Worm (Caenorhabditis elegans) whole organism, young adult: ENCODE measurements around the gene sinh-1.
A peak's percentile ranks its signal among the peaks of the same experiment; 100 is the strongest.

ENCODE experiments used
- B0019.2 ChIP-seq: fragments of 200-800 bp; sonication (Bioruptor generic); conservative IDR thresholded peaks from 2 replicates; pipeline ENCODE4 v1.3.6; 2022; ENCODE audit warnings: missing genetic modification reagents, missing genetic modification characterization, missing compliant biosample characterization
- B0336.3 ChIP-seq: fragments of 200-800 bp; sonication (Bioruptor generic); IDR thresholded peaks from 2 replicates; pipeline ENCODE4 v1.3.6; 2022; ENCODE audit warnings: missing genetic modification characterization, missing compliant biosample characterization
- C17E4.6 ChIP-seq: fragments of 200-800 bp; sonication (Bioruptor generic); IDR thresholded peaks from 2 replicates; pipeline ENCODE4 v1.3.6; 2022; ENCODE audit warnings: missing genetic modification reagents, missing genetic modification characterization, missing compliant biosample characterization
- F22D6.2 ChIP-seq: sonication (generic microtip); optimal IDR thresholded peaks from 2 replicates; lab custom pipeline; 2016; ENCODE audit warnings: mild to moderate bottlenecking, missing genetic modification characterization, missing compliant biosample characterization
- F23B12.7 ChIP-seq: sonication (generic microtip); optimal IDR thresholded peaks from 2 replicates; lab custom pipeline; 2017; ENCODE audit warnings: missing genetic modification characterization, mild to moderate bottlenecking, missing compliant biosample characterization, antibody characterized with exemption, moderate library complexity; ENCODE audit not compliant: insufficient read depth
- F33H1.4 ChIP-seq: fragments of 200-800 bp; sonication (Bioruptor generic); IDR thresholded peaks from 2 replicates; pipeline ENCODE4 v1.3.6; 2022; ENCODE audit warnings: missing genetic modification reagents, missing genetic modification characterization, missing compliant biosample characterization
- F37B4.10 ChIP-seq: fragments of 200-800 bp; sonication (Bioruptor generic); IDR thresholded peaks from 2 replicates; pipeline ENCODE4 v1.3.6; 2022; ENCODE audit warnings: missing genetic modification characterization, missing compliant biosample characterization
- F52B5.7 ChIP-seq: sonication (generic microtip); optimal IDR thresholded peaks from 2 replicates; lab custom pipeline; 2016; ENCODE audit warnings: mild to moderate bottlenecking, missing genetic modification characterization, missing compliant biosample characterization
- F55B11.4 ChIP-seq: sonication (generic microtip); optimal IDR thresholded peaks from 2 replicates; lab custom pipeline; 2016; ENCODE audit warnings: missing compliant biosample characterization, missing genetic modification characterization, borderline replicate concordance; ENCODE audit not compliant: insufficient read depth
- T26A5.8 ChIP-seq: sonication (generic microtip); optimal IDR thresholded peaks from 2 replicates; lab custom pipeline; 2016; ENCODE audit warnings: missing genetic modification characterization, missing compliant biosample characterization
- Y53F4B.3 ChIP-seq: fragments of 200-800 bp; sonication (Bioruptor generic); IDR thresholded peaks from 2 replicates; pipeline ENCODE4 v1.3.6; 2022; ENCODE audit warnings: missing genetic modification reagents, missing genetic modification characterization, missing compliant biosample characterization
- Y67H2A.10 ChIP-seq: fragments of 200-800 bp; sonication (Bioruptor generic); conservative IDR thresholded peaks from 2 replicates; pipeline ENCODE4 v1.3.6; 2022; ENCODE audit warnings: missing genetic modification reagents, missing genetic modification characterization, missing compliant biosample characterization
- Y79H2A.3 ChIP-seq: fragments of 200-800 bp; sonication (Bioruptor generic); conservative IDR thresholded peaks from 2 replicates; pipeline ENCODE4 v1.3.6; 2022; ENCODE audit warnings: missing genetic modification reagents, missing genetic modification characterization, missing compliant biosample characterization
- Y95B8A.8 ChIP-seq: fragments of 200-800 bp; sonication (Bioruptor generic); IDR thresholded peaks from 2 replicates; pipeline ENCODE4 v1.3.6; 2022; ENCODE audit warnings: missing genetic modification reagents, missing genetic modification characterization, missing compliant biosample characterization
- ZK185.1 ChIP-seq: sonication (generic microtip); optimal IDR thresholded peaks from 2 replicates; lab custom pipeline; 2016; ENCODE audit warnings: mild to moderate bottlenecking, missing genetic modification characterization, missing compliant biosample characterization; ENCODE audit not compliant: poor library complexity, severe bottlenecking
- akir-1 ChIP-seq: fragments of 200-800 bp; sonication (Bioruptor generic); optimal IDR thresholded peaks from 2 replicates; lab custom pipeline; 2018; ENCODE audit warnings: mild to moderate bottlenecking, missing genetic modification characterization, moderate library complexity, missing compliant biosample characterization
- atf-7 ChIP-seq: sonication (generic microtip); optimal IDR thresholded peaks from 2 replicates; lab custom pipeline; 2017; ENCODE audit warnings: mild to moderate bottlenecking, missing genetic modification characterization, missing compliant biosample characterization
- ceh-40 ChIP-seq: fragments of 200-800 bp; sonication (Bioruptor generic); IDR thresholded peaks from 2 replicates; pipeline ENCODE4 v1.3.6; 2022; ENCODE audit warnings: missing genetic modification characterization, missing compliant biosample characterization
- ceh-79 ChIP-seq: sonication (generic microtip); optimal IDR thresholded peaks from 2 replicates; lab custom pipeline; 2017; ENCODE audit warnings: mild to moderate bottlenecking, missing genetic modification characterization, missing compliant biosample characterization
- ceh-91 ChIP-seq: fragments of 200-800 bp; sonication (Bioruptor generic); IDR thresholded peaks from 2 replicates; pipeline ENCODE4 v1.3.6; 2022; ENCODE audit warnings: missing genetic modification reagents, missing genetic modification characterization, missing compliant biosample characterization
- die-1 ChIP-seq: sonication (generic microtip); optimal IDR thresholded peaks from 2 replicates; lab custom pipeline; 2016; ENCODE audit warnings: missing genotype, mild to moderate bottlenecking, missing genetic modification characterization, missing compliant biosample characterization
- dpl-1 ChIP-seq: fragments of 150-350 bp; optimal IDR thresholded peaks from 2 replicates; lab custom pipeline; 2014; ENCODE audit warnings: missing biosample characterization, missing genetic modification reagents, missing genetic modification characterization
- efl-1 ChIP-seq: fragments of 150-350 bp; optimal IDR thresholded peaks from 2 replicates; lab custom pipeline; 2014; ENCODE audit warnings: missing biosample characterization, missing genetic modification reagents, missing genetic modification characterization
- egl-44 ChIP-seq: fragments of 200-800 bp; sonication (Bioruptor generic); IDR thresholded peaks from 2 replicates; pipeline ENCODE4 v1.3.6; 2022; ENCODE audit warnings: missing genetic modification reagents, missing genetic modification characterization, missing compliant biosample characterization
- lag-1 ChIP-seq: fragments of 200-800 bp; sonication (Bioruptor generic); IDR thresholded peaks from 2 replicates; pipeline ENCODE4 v1.3.6; 2022; ENCODE audit warnings: missing genetic modification reagents, missing genetic modification characterization, missing compliant biosample characterization
- lin-40 ChIP-seq: sonication (generic microtip); optimal IDR thresholded peaks from 2 replicates; lab custom pipeline; 2016; ENCODE audit warnings: missing genetic modification characterization, mild to moderate bottlenecking, missing compliant biosample characterization, missing genotype, missing genetic modification reagents
- lir-1 ChIP-seq: fragments of 200-800 bp; sonication (Bioruptor generic); conservative IDR thresholded peaks from 2 replicates; pipeline ENCODE4 v1.3.6; 2022; ENCODE audit warnings: missing genetic modification reagents, missing genetic modification characterization, missing compliant biosample characterization
- madf-10 ChIP-seq: sonication (generic microtip); optimal IDR thresholded peaks from 2 replicates; lab custom pipeline; 2016; ENCODE audit warnings: mild to moderate bottlenecking, missing genetic modification characterization, missing compliant biosample characterization
- madf-8 ChIP-seq: fragments of 200-800 bp; sonication (Bioruptor generic); conservative IDR thresholded peaks from 2 replicates; pipeline ENCODE4 v1.3.6; 2022; ENCODE audit warnings: missing genetic modification reagents, missing genetic modification characterization, missing compliant biosample characterization
- mes-4 ChIP-seq: sonication (generic microtip); optimal IDR thresholded peaks from 2 replicates; lab custom pipeline; 2016; ENCODE audit warnings: missing genotype, missing genetic modification characterization, missing compliant biosample characterization
- mxl-1 ChIP-seq: sonication (generic microtip); optimal IDR thresholded peaks from 2 replicates; lab custom pipeline; 2016; ENCODE audit warnings: missing genetic modification characterization, missing compliant biosample characterization
- nfya-1 ChIP-seq: sonication (generic microtip); optimal IDR thresholded peaks from 2 replicates; lab custom pipeline; 2017; ENCODE audit warnings: antibody characterized with exemption, missing compliant biosample characterization, missing genetic modification characterization, borderline replicate concordance; ENCODE audit not compliant: insufficient read depth
- nfya-2 ChIP-seq: fragments of 200-800 bp; sonication (Bioruptor generic); IDR thresholded peaks from 2 replicates; pipeline ENCODE4 v1.3.6; 2022; ENCODE audit warnings: missing genetic modification reagents, missing genetic modification characterization, missing compliant biosample characterization
- nhr-27 ChIP-seq: fragments of 200-800 bp; sonication (Bioruptor generic); optimal IDR thresholded peaks from 2 replicates; lab custom pipeline; 2018; ENCODE audit warnings: mild to moderate bottlenecking, missing genetic modification characterization, moderate library complexity, missing compliant biosample characterization
- pha-4 ChIP-seq: fragments of 150-350 bp; sonication (generic microtip); optimal IDR thresholded peaks from 2 replicates; lab custom pipeline; 2014; ENCODE audit warnings: missing biosample characterization, missing genetic modification reagents, missing genetic modification characterization
- rcor-1 ChIP-seq: fragments of 200-800 bp; sonication (Bioruptor generic); IDR thresholded peaks from 2 replicates; pipeline ENCODE4 v1.3.6; 2022; ENCODE audit warnings: missing genetic modification reagents, missing genetic modification characterization, missing compliant biosample characterization
- rec-8 ChIP-seq, 2 experiments: sonication (generic microtip); optimal IDR thresholded peaks; 2 replicates each; lab custom pipeline; 2016; ENCODE audit warnings: mild to moderate bottlenecking in 2 of 2, missing genetic modification characterization in 2 of 2, missing genetic modification reagents in 2 of 2, missing genotype in 2 of 2, missing biosample characterization in 1 of 2, missing compliant biosample characterization in 1 of 2, moderate library complexity in 1 of 2
- sdz-38 ChIP-seq: sonication (generic microtip); optimal IDR thresholded peaks from 2 replicates; lab custom pipeline; 2016; ENCODE audit warnings: missing genotype, missing genetic modification characterization, missing compliant biosample characterization
- sea-2 ChIP-seq: fragments of 200-800 bp; sonication (Bioruptor generic); IDR thresholded peaks from 2 replicates; pipeline ENCODE4 v1.3.6; 2022; ENCODE audit warnings: missing genetic modification characterization, missing compliant biosample characterization
- snpc-1.1 ChIP-seq: sonication (generic microtip); optimal IDR thresholded peaks from 2 replicates; lab custom pipeline; 2017; ENCODE audit warnings: missing genetic modification characterization, mild to moderate bottlenecking, missing compliant biosample characterization, antibody characterized with exemption, moderate library complexity, missing genotype, missing genetic modification reagents; ENCODE audit not compliant: insufficient read depth
- snpc-1.3 ChIP-seq: sonication (generic microtip); optimal IDR thresholded peaks from 2 replicates; lab custom pipeline; 2017; ENCODE audit warnings: missing genetic modification characterization, mild to moderate bottlenecking, missing compliant biosample characterization, antibody characterized with exemption, moderate library complexity, missing genotype, missing genetic modification reagents; ENCODE audit not compliant: insufficient read depth
- snpc-3.4 ChIP-seq: sonication (generic microtip); optimal IDR thresholded peaks from 2 replicates; lab custom pipeline; 2017; ENCODE audit warnings: missing genetic modification characterization, mild to moderate bottlenecking, missing compliant biosample characterization, antibody characterized with exemption, moderate library complexity, missing genotype, missing genetic modification reagents
- tlf-1 ChIP-seq: fragments of 200-800 bp; sonication (Bioruptor generic); optimal IDR thresholded peaks from 2 replicates; lab custom pipeline; 2018; ENCODE audit warnings: mild to moderate bottlenecking, missing genetic modification characterization, missing compliant biosample characterization
- unc-130 ChIP-seq: sonication (generic microtip); optimal IDR thresholded peaks from 2 replicates; lab custom pipeline; 2016; ENCODE audit warnings: missing genetic modification reagents, missing genetic modification characterization, missing compliant biosample characterization
- unc-62 ChIP-seq: fragments of 150-350 bp; optimal IDR thresholded peaks from 2 replicates; lab custom pipeline; 2014; ENCODE audit warnings: missing biosample characterization, missing genetic modification reagents, missing genetic modification characterization
- ztf-22 ChIP-seq: fragments of 200-800 bp; sonication (Bioruptor generic); optimal IDR thresholded peaks from 2 replicates; lab custom pipeline; 2018; ENCODE audit warnings: mild to moderate bottlenecking, missing genetic modification characterization, moderate library complexity, missing compliant biosample characterization
- ztf-28 ChIP-seq: fragments of 200-800 bp; sonication (Bioruptor generic); IDR thresholded peaks from 2 replicates; pipeline ENCODE4 v1.3.6; 2022; ENCODE audit warnings: missing genetic modification reagents, missing genetic modification characterization, missing compliant biosample characterization
- ztf-3 ChIP-seq: fragments of 200-800 bp; sonication (Bioruptor generic); optimal IDR thresholded peaks from 2 replicates; lab custom pipeline; 2018; ENCODE audit warnings: mild to moderate bottlenecking, missing genetic modification characterization, missing compliant biosample characterization
- ztf-6 ChIP-seq: fragments of 200-800 bp; sonication (Bioruptor generic); IDR thresholded peaks from 2 replicates; pipeline ENCODE4 v1.3.6; 2022; ENCODE audit warnings: missing genetic modification reagents, missing genetic modification characterization, missing compliant biosample characterization

Gene sinh-1

DNA sequence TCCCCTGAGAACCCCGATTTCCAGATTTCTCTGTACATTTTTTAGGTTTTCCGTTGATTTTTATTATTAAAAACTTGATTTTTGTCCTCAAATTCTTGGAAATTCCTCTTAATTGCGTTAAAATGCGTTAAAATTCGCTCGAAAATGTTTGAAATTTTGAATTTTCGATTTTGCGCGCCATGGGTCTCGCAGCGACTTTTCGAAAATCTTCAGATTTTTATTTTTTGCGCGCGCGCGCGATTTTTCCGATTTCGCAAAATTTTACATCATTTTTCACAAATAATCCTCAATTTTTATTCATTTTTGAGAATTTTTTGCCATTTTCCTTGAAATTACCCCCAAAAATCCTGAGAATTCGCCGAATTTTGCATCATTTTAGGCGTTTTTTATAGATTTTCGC, 55.9 kb downstream of the sinh-1 start (continued):
- TF ChIP-seq snpc-1.1 (tag; lab: Kevin White, UChicago) (no peak), ceh-79 (tag; lab: Kevin White, UChicago) (no peak), egl-44 (GFP tag; lab: Robert Waterston, UW) (no peak), F52B5.7 (no peak), Y53F4B.3 (no peak), tlf-1 (GFP tag; lab: Kevin White, UChicago) (peak; percentile 66), akir-1 (no peak), F23B12.7 (no peak), lir-1 (GFP tag; lab: Robert Waterston, UW) (no peak), atf-7 (tag; lab: Kevin White, UChicago) (no peak), ceh-91 (GFP tag; lab: Robert Waterston, UW) (peak; percentile 94), Y79H2A.3 (GFP tag; lab: Robert Waterston, UW) (peak; percentile 71; the same call in 1 of the 2 replicates), ztf-6 (GFP tag; lab: Robert Waterston, UW) (no peak), sea-2 (GFP tag; lab: Robert Waterston, UW) (no peak), sdz-38 (tag; lab: Kevin White, UChicago) (no peak), mes-4 (tag; lab: Kevin White, UChicago) (no peak), ztf-28 (GFP tag; lab: Robert Waterston, UW) (no peak), B0019.2 (GFP tag; lab: Robert Waterston, UW) (peak; percentile 71), snpc-3.4 (peak; percentile 57), unc-130 (peak; percentile 57), rec-8 (tag; optimal IDR thresholded peaks at IDR 0.05; lab: Kevin White, UChicago) (no peak), mxl-1 (tag; lab: Kevin White, UChicago) (no peak), B0336.3 (GFP tag; lab: Robert Waterston, UW) (peak; percentile 72), Y67H2A.10 (no peak), ceh-40 (GFP tag; lab: Robert Waterston, UW) (no peak), F55B11.4 (tag; lab: Kevin White, UChicago) (no peak), Y95B8A.8 (GFP tag; lab: Robert Waterston, UW) (peak; percentile 63; the same call in 1 of the 2 replicates), madf-8 (GFP tag; lab: Robert Waterston, UW) (peak; percentile 94), madf-10 (tag; lab: Kevin White, UChicago) (no peak), efl-1 (peak; percentile 96), ztf-3 (GFP tag; lab: Kevin White, UChicago) (no peak), lin-40 (tag; lab: Kevin White, UChicago) (no peak), ZK185.1 (tag; lab: Kevin White, UChicago) (no peak), pha-4 (tag; lab: Kevin White, UChicago) (no peak), dpl-1 (GFP tag; lab: Kevin White, UChicago) (peak; percentile 81), unc-62 (no peak), lag-1 (GFP tag; lab: Robert Waterston, UW) (no peak), nfya-2 (no peak), F37B4.10 (GFP tag; lab: Robert Waterston, UW) (no peak), die-1 (tag; lab: Kevin White, UChicago) (no peak), ztf-22 (no peak), rcor-1 (GFP tag; lab: Robert Waterston, UW) (0 out of 2 replicates have a peak, but pooled peaks have one; percentile 38), C17E4.6 (no peak), T26A5.8 (tag; lab: Kevin White, UChicago) (no peak), F22D6.2 (tag; lab: Kevin White, UChicago) (no peak), snpc-1.3 (tag; lab: Kevin White, UChicago) (peak; percentile 33), F33H1.4 (GFP tag; lab: Robert Waterston, UW) (peak; percentile 95), nhr-27 (tag; lab: Kevin White, UChicago) (no peak), nfya-1 (tag; lab: Kevin White, UChicago) (no peak)
